Worm (Caenorhabditis elegans) whole organism, L4 larva: ENCODE measurements around the gene F16B4.7.

ENCODE experiments used
- D1046.2 ChIP-seq: fragments of 200-800 bp; sonication (Bioruptor generic); IDR thresholded peaks from 2 replicates; pipeline ENCODE4 v1.3.6; 2022; ENCODE audit warnings: missing genetic modification characterization, missing compliant biosample characterization
- F10B5.3 ChIP-seq: sonication (generic microtip); optimal IDR thresholded peaks from 2 replicates; lab custom pipeline; 2016; ENCODE audit warnings: mild to moderate bottlenecking, missing genetic modification characterization, missing compliant biosample characterization
- F37D6.2 ChIP-seq: sonication (generic microtip); optimal IDR thresholded peaks from 2 replicates; lab custom pipeline; 2016; ENCODE audit warnings: mild to moderate bottlenecking, missing genetic modification characterization, missing compliant biosample characterization
- F44E2.7 ChIP-seq: fragments of 200-800 bp; sonication (Bioruptor generic); IDR thresholded peaks from 2 replicates; pipeline ENCODE4 v2.1.2; 2022; ENCODE audit warnings: missing genetic modification characterization, missing compliant biosample characterization
- T20F7.1 ChIP-seq: fragments of 200-800 bp; sonication (Bioruptor generic); optimal IDR thresholded peaks from 2 replicates; lab custom pipeline; 2018; ENCODE audit warnings: mild to moderate bottlenecking, missing genetic modification characterization, missing compliant biosample characterization
- Y105C5A.15 ChIP-seq: fragments of 200-800 bp; sonication (Bioruptor generic); IDR thresholded peaks from 2 replicates; pipeline ENCODE4 v1.3.6; 2022; ENCODE audit warnings: missing genetic modification characterization, missing compliant biosample characterization
- aha-1 ChIP-seq: fragments of 150-350 bp; peaks from one replicate; lab custom pipeline; 2014; ENCODE audit warnings: missing biosample characterization, missing genetic modification characterization
- arid-1 ChIP-seq: fragments of 200-800 bp; sonication (Bioruptor generic); conservative IDR thresholded peaks from 2 replicates; pipeline ENCODE4 v1.3.6; 2022; ENCODE audit warnings: missing genetic modification reagents, missing genetic modification characterization, missing compliant biosample characterization
- ceh-32 ChIP-seq: sonication (generic microtip); optimal IDR thresholded peaks from 2 replicates; lab custom pipeline; 2016; ENCODE audit warnings: mild to moderate bottlenecking, missing genetic modification characterization, missing compliant biosample characterization; ENCODE audit not compliant: poor library complexity
- ceh-44 ChIP-seq: fragments of 200-800 bp; sonication (Bioruptor generic); IDR thresholded peaks from 2 replicates; pipeline ENCODE4 v1.3.6; 2022; ENCODE audit warnings: missing genetic modification reagents, missing genetic modification characterization, missing compliant biosample characterization
- ceh-62 ChIP-seq: sonication (generic microtip); optimal IDR thresholded peaks from 2 replicates; lab custom pipeline; 2017; ENCODE audit warnings: missing biosample characterization, missing genetic modification characterization
- ctbp-1 ChIP-seq: fragments of 200-800 bp; sonication (Bioruptor generic); IDR thresholded peaks from 2 replicates; pipeline ENCODE4 v1.3.6; 2022; ENCODE audit warnings: missing genetic modification reagents, missing genetic modification characterization, missing compliant biosample characterization
- daf-19 ChIP-seq: fragments of 200-800 bp; sonication (Bioruptor generic); conservative IDR thresholded peaks from 2 replicates; pipeline ENCODE4 v1.3.6; 2022; ENCODE audit warnings: missing genetic modification characterization, missing compliant biosample characterization
- daf-8 ChIP-seq: fragments of 200-800 bp; sonication (Bioruptor generic); IDR thresholded peaks from 2 replicates; pipeline ENCODE4 v1.3.6; 2022; ENCODE audit warnings: missing genetic modification characterization, missing compliant biosample characterization
- dmd-9 ChIP-seq: fragments of 200-800 bp; sonication (Bioruptor generic); IDR thresholded peaks from 2 replicates; pipeline ENCODE4 v1.3.6; 2022; ENCODE audit warnings: missing genetic modification reagents, missing genetic modification characterization, missing compliant biosample characterization
- dpl-1 ChIP-seq: fragments of 150-350 bp; optimal IDR thresholded peaks from 2 replicates; lab custom pipeline; 2014; ENCODE audit warnings: missing biosample characterization, missing genetic modification reagents, missing genetic modification characterization
- duxl-1 ChIP-seq: sonication (generic microtip); optimal IDR thresholded peaks from 2 replicates; lab custom pipeline; 2016; ENCODE audit warnings: mild to moderate bottlenecking, missing genetic modification characterization, moderate library complexity, missing compliant biosample characterization; ENCODE audit not compliant: poor library complexity
- egl-27 ChIP-seq: sonication (generic microtip); optimal IDR thresholded peaks from 3 replicates; lab custom pipeline; 2017; ENCODE audit warnings: missing biosample characterization, missing genetic modification reagents, missing genetic modification characterization
- hif-1 ChIP-seq, 2 experiments: sonication (generic microtip); optimal IDR thresholded peaks; 2 replicates each; lab custom pipeline; 2016 to 2017; ENCODE audit warnings: missing compliant biosample characterization in 2 of 2, missing genetic modification characterization in 2 of 2, missing genetic modification reagents in 2 of 2, missing genotype in 2 of 2, mild to moderate bottlenecking in 1 of 2
- lin-29 ChIP-seq: fragments of 200-800 bp; sonication (Bioruptor generic); IDR thresholded peaks from 2 replicates; pipeline ENCODE4 v1.3.6; 2022; ENCODE audit warnings: missing genetic modification reagents, missing genetic modification characterization, missing compliant biosample characterization
- madf-5 ChIP-seq, 2 experiments: fragments of 200-800 bp; sonication (Bioruptor generic); IDR thresholded peaks; 2 replicates each; pipeline ENCODE4 v1.3.6; 2022; ENCODE audit warnings: missing compliant biosample characterization in 2 of 2, missing genetic modification characterization in 2 of 2
- mdt-29 ChIP-seq: fragments of 200-800 bp; sonication (Bioruptor generic); IDR thresholded peaks from 2 replicates; pipeline ENCODE4 v1.3.6; 2022; ENCODE audit warnings: missing genetic modification reagents, missing genetic modification characterization, missing compliant biosample characterization
- nhr-11 ChIP-seq: fragments of 150-350 bp; optimal IDR thresholded peaks from 2 replicates; lab custom pipeline; 2014; ENCODE audit warnings: missing biosample characterization, missing genetic modification characterization
- nhr-41 ChIP-seq: fragments of 200-800 bp; sonication (Bioruptor generic); IDR thresholded peaks from 2 replicates; pipeline ENCODE4 v1.3.6; 2022; ENCODE audit warnings: missing genetic modification reagents, missing genetic modification characterization, missing compliant biosample characterization
- nhr-42 ChIP-seq: fragments of 200-800 bp; sonication (Bioruptor generic); IDR thresholded peaks from 2 replicates; pipeline ENCODE4 v1.3.6; 2022; ENCODE audit warnings: missing genetic modification characterization, missing compliant biosample characterization
- nhr-48 ChIP-seq: sonication (generic microtip); optimal IDR thresholded peaks from 2 replicates; lab custom pipeline; 2016; ENCODE audit warnings: mild to moderate bottlenecking, missing genetic modification characterization, missing compliant biosample characterization
- php-3 ChIP-seq: fragments of 200-800 bp; sonication (Bioruptor generic); IDR thresholded peaks from 2 replicates; pipeline ENCODE4 v1.3.6; 2022; ENCODE audit warnings: missing genetic modification reagents, missing genetic modification characterization, missing compliant biosample characterization
- sdz-12 ChIP-seq: fragments of 200-800 bp; sonication (Bioruptor generic); optimal IDR thresholded peaks from 2 replicates; lab custom pipeline; 2018; ENCODE audit warnings: mild to moderate bottlenecking, missing genetic modification characterization, missing compliant biosample characterization
- set-16 ChIP-seq: fragments of 200-800 bp; sonication (Bioruptor generic); IDR thresholded peaks from 2 replicates; pipeline ENCODE4 v1.3.6; 2022; ENCODE audit warnings: missing genetic modification reagents, missing genetic modification characterization, missing compliant biosample characterization
- unc-130 ChIP-seq: sonication (generic microtip); optimal IDR thresholded peaks from 2 replicates; lab custom pipeline; 2016; ENCODE audit warnings: missing genetic modification reagents, missing genetic modification characterization, missing compliant biosample characterization
- unc-62 ChIP-seq, 3 experiments: fragments of 150-350 bp in 1 of 3; sonication (generic microtip); optimal IDR thresholded peaks in 2 of 3; peaks in 1 of 3; 1 replicate in 1 of 3; 2 replicates in 2 of 3; lab custom pipeline; 2014 to 2017; ENCODE audit warnings: missing biosample characterization in 3 of 3, missing genetic modification characterization in 3 of 3, missing genetic modification reagents in 3 of 3, missing genotype in 1 of 3
- zag-1 ChIP-seq: fragments of 150-350 bp; optimal IDR thresholded peaks from 2 replicates; lab custom pipeline; 2014; ENCODE audit warnings: missing biosample characterization, missing genetic modification characterization
- zfp-3 ChIP-seq: fragments of 200-800 bp; sonication (Bioruptor generic); conservative IDR thresholded peaks from 2 replicates; pipeline ENCODE4 v1.3.6; 2022; ENCODE audit warnings: missing genetic modification reagents, missing genetic modification characterization, missing compliant biosample characterization

The F16B4.7 gene

ce11 chrV:1572585-1572984, 12.9 kb upstream of the F16B4.7 start:
- TF ChIP-seq madf-5 (GFP tag; IDR thresholded peaks at IDR 0.05; lab: Robert Waterston, UW) (no peak), dmd-9 (GFP tag; lab: Robert Waterston, UW) (0 out of 2 replicates have a peak, but pooled peaks have one; percentile 26)
- TF ChIP-seq, all 104 proteins: peak for 1

ce11 chrV:1574599-1574998, 10.9 kb upstream of the F16B4.7 start:
- TF ChIP-seq F10B5.3 (tag; lab: Kevin White, UChicago) (no peak), unc-62 (GFP tag; optimal IDR thresholded peaks at IDR 0.05 in 1 of 2; lab: Kevin White, UChicago) (peak in 1 of 2 experiments; percentile 41), unc-62 (tag; optimal IDR thresholded peaks at IDR 0.05; lab: Kevin White, UChicago) (no peak), Y105C5A.15 (GFP tag; lab: Robert Waterston, UW) (no peak), aha-1 (peak; percentile 79), nhr-42 (GFP tag; lab: Robert Waterston, UW) (no peak), duxl-1 (no peak), arid-1 (GFP tag; lab: Robert Waterston, UW) (no peak), sdz-12 (GFP tag; lab: Kevin White, UChicago) (no peak)
- TF ChIP-seq, all 104 proteins: peak for 2

- TF ChIP-seq unc-62 (GFP tag; optimal IDR thresholded peaks at IDR 0.05 in 1 of 2; lab: Kevin White, UChicago): peak in 1 of 2 experiments; percentile 91
- TF ChIP-seq unc-62 (tag; optimal IDR thresholded peaks at IDR 0.05; lab: Kevin White, UChicago): no peak
- TF ChIP-seq Y105C5A.15 (GFP tag; lab: Robert Waterston, UW): no peak
- no peak for TF ChIP-seq egl-27 (tag; lab: Kevin White, UChicago)
- no peak for TF ChIP-seq ctbp-1 (GFP tag; lab: Robert Waterston, UW)
- no peak for TF ChIP-seq T20F7.1 (GFP tag; lab: Kevin White, UChicago)
- no peak for TF ChIP-seq ceh-62
- TF ChIP-seq zfp-3 (GFP tag; lab: Robert Waterston, UW): no peak
- no peak for TF ChIP-seq dpl-1 (GFP tag; lab: Kevin White, UChicago)
Measured at ce11 chrV:1575493-1576084, 9.9 kb upstream of the F16B4.7 start.

ce11 chrV:1577092-1577709, 8.3 kb upstream of the F16B4.7 start:
- no peak for TF ChIP-seq php-3 (GFP tag; lab: Robert Waterston, UW)
- no peak for TF ChIP-seq zag-1
- no peak for TF ChIP-seq arid-1 (GFP tag; lab: Robert Waterston, UW)
- no peak for TF ChIP-seq madf-5 (GFP tag; IDR thresholded peaks at IDR 0.05; lab: Robert Waterston, UW)
- peak; percentile 27; the same call in 1 of the 2 replicates for TF ChIP-seq set-16 (GFP tag; lab: Robert Waterston, UW)
- TF ChIP-seq hif-1 (tag; optimal IDR thresholded peaks at IDR 0.05; lab: Kevin White, UChicago): no peak
- TF ChIP-seq daf-8 (GFP tag; lab: Robert Waterston, UW): no peak
- TF ChIP-seq nhr-48 (tag; lab: Kevin White, UChicago): no peak
- no peak for TF ChIP-seq egl-27 (tag; lab: Kevin White, UChicago)
- TF ChIP-seq F37D6.2: no peak
- peak in 1 of 2 experiments; percentile 36 for TF ChIP-seq unc-62 (GFP tag; optimal IDR thresholded peaks at IDR 0.05 in 1 of 2; lab: Kevin White, UChicago)
- TF ChIP-seq unc-62 (tag; optimal IDR thresholded peaks at IDR 0.05; lab: Kevin White, UChicago): no peak
- TF ChIP-seq F44E2.7 (GFP tag; lab: Robert Waterston, UW): no peak
- TF ChIP-seq zfp-3 (GFP tag; lab: Robert Waterston, UW): no peak
- no peak for TF ChIP-seq unc-130 (GFP tag; lab: Kevin White, UChicago)
- no peak for TF ChIP-seq nhr-41 (GFP tag; lab: Robert Waterston, UW)
- no peak for TF ChIP-seq nhr-11 (tag; lab: Kevin White, UChicago)
- TF ChIP-seq daf-19 (GFP tag; lab: Robert Waterston, UW): no peak
- TF ChIP-seq mdt-29 (GFP tag; lab: Robert Waterston, UW): no peak
- TF ChIP-seq aha-1: peak; percentile 94
- TF ChIP-seq ceh-32 (tag; lab: Kevin White, UChicago): no peak
- TF ChIP-seq ctbp-1 (GFP tag; lab: Robert Waterston, UW): no peak
- no peak for TF ChIP-seq ceh-44 (GFP tag; lab: Robert Waterston, UW)
- TF ChIP-seq lin-29 (GFP tag; lab: Robert Waterston, UW): no peak
- no peak for TF ChIP-seq D1046.2 (GFP tag; lab: Robert Waterston, UW)
